Comparison of ENCODE assay signal across 1 fruit fly cellular context in genomic region chr3R:5323741-5324538, dm6.
TF ChIP-seq lines count a peak whose summit lies in the region.

No protein-coding gene starts in this region.

TF ChIP-seq in whole organism, embryonic, 481 proteins besides CTCF, POLR2A, EP300 and RAD21 (continued from another document):
- peak; percentile 17 for TF ChIP-seq CG2120 (GFP tag; optimal IDR thresholded peaks at IDR 0.05; lab: Kevin White, UChicago)
- peak; percentile 45; the same call in 1 of the 3 replicates for TF ChIP-seq CG6175 (GFP tag; IDR thresholded peaks at IDR 0.05; lab: Robert Waterston, UW)
- no peak for TF ChIP-seq ttk (GFP tag; IDR thresholded peaks at IDR 0.05; lab: Robert Waterston, UW)
- no peak for TF ChIP-seq CG8924 (tag; optimal IDR thresholded peaks at IDR 0.05; lab: Kevin White, UChicago)
- TF ChIP-seq her (GFP tag; optimal IDR thresholded peaks at IDR 0.05; lab: Kevin White, UChicago): no peak
- 0 out of 2 replicates have a peak, but pooled peaks have one; percentile 23 for TF ChIP-seq vvl (GFP tag; IDR thresholded peaks at IDR 0.05; lab: Robert Waterston, UW)
- TF ChIP-seq sug (tag; optimal IDR thresholded peaks at IDR 0.05; lab: Kevin White, UChicago): peak; percentile 0
- peak; percentile 5 for TF ChIP-seq CG15269 (tag; optimal IDR thresholded peaks at IDR 0.05; lab: Kevin White, UChicago)
- no peak for TF ChIP-seq CG18599 (GFP tag; optimal IDR thresholded peaks at IDR 0.05; lab: Kevin White, UChicago)
- TF ChIP-seq CG30431 (GFP tag; optimal IDR thresholded peaks at IDR 0.05; lab: Kevin White, UChicago): no peak
- TF ChIP-seq CG17568 (GFP tag; optimal IDR thresholded peaks at IDR 0.05; lab: Kevin White, UChicago): peak; percentile 24
- TF ChIP-seq unpg (GFP tag; optimal IDR thresholded peaks at IDR 0.05; lab: Kevin White, UChicago): peak; percentile 19
- peak; percentile 46 for TF ChIP-seq CG12769 (tag; optimal IDR thresholded peaks at IDR 0.05; lab: Kevin White, UChicago)
- TF ChIP-seq HmgD (GFP tag; optimal IDR thresholded peaks at IDR 0.05; lab: Kevin White, UChicago): no peak
- TF ChIP-seq CG42726 (GFP tag; IDR thresholded peaks at IDR 0.05; lab: Robert Waterston, UW; ENCODE audit: partially characterized antibody): no peak
- peak; percentile 14 for TF ChIP-seq Hmr (GFP tag; optimal IDR thresholded peaks at IDR 0.05; lab: Kevin White, UChicago)
- peak; percentile 37 for TF ChIP-seq lab (GFP tag; optimal IDR thresholded peaks at IDR 0.05; lab: Kevin White, UChicago)
- TF ChIP-seq CG11696 (GFP tag; IDR thresholded peaks at IDR 0.05; lab: Robert Waterston, UW): no peak
- TF ChIP-seq ci (GFP tag; IDR thresholded peaks at IDR 0.05; lab: Robert Waterston, UW): peak; percentile 64; the same call in 2 of the 3 replicates
- no peak for TF ChIP-seq dati (GFP tag; IDR thresholded peaks at IDR 0.05; lab: Robert Waterston, UW)
- peak in 1 of 2 experiments; percentile 54 for TF ChIP-seq Eip74EF (GFP tag; optimal IDR thresholded peaks at IDR 0.05; lab: Kevin White, UChicago)
- no peak for TF ChIP-seq CG17359 (tag; optimal IDR thresholded peaks at IDR 0.05; lab: Kevin White, UChicago)
- no peak for TF ChIP-seq cad (GFP tag; optimal IDR thresholded peaks at IDR 0.05; lab: Kevin White, UChicago)
- TF ChIP-seq Ada2b (GFP tag; IDR thresholded peaks at IDR 0.05; lab: Robert Waterston, UW): no peak
- no peak for TF ChIP-seq ind (GFP tag; optimal IDR thresholded peaks at IDR 0.05; lab: Kevin White, UChicago)
- TF ChIP-seq ranshi (GFP tag; IDR thresholded peaks at IDR 0.05; lab: Robert Waterston, UW): peak; percentile 7; the same call in 1 of the 2 replicates
- TF ChIP-seq caup (GFP tag; optimal IDR thresholded peaks at IDR 0.05; lab: Kevin White, UChicago; ENCODE audit: severe bottlenecking): peak; percentile 22
- peak; percentile 100 for TF ChIP-seq CG11504 (tag; optimal IDR thresholded peaks at IDR 0.05; lab: Kevin White, UChicago)
